Fruit fly (Drosophila melanogaster) whole organism, embryonic: ENCODE data around the gene uif.

Experiments
- Abd-B ChIP-seq: fragments of 200-800 bp; sonication (Bioruptor generic); optimal IDR thresholded peaks from 2 replicates; lab custom pipeline; 2018; ENCODE audit warnings: missing biosample characterization, mild to moderate bottlenecking, missing genetic modification characterization, moderate library complexity
- Adf1 ChIP-seq: fragments of 200-800 bp; sonication (Bioruptor generic); IDR thresholded peaks from 2 replicates; pipeline ENCODE4 v1.3.6; 2022; ENCODE audit warnings: missing biosample characterization, missing genetic modification characterization
- B-H1 ChIP-seq: fragments of 200-800 bp; sonication (Bioruptor generic); IDR thresholded peaks from 3 replicates; pipeline ENCODE4 v1.3.6; 2022; ENCODE audit warnings: missing biosample characterization, missing genetic modification characterization
- B-H2 ChIP-seq: fragments of 200-800 bp; sonication (Bioruptor generic); optimal IDR thresholded peaks from 2 replicates; lab custom pipeline; 2018; ENCODE audit warnings: missing biosample characterization, mild to moderate bottlenecking, missing genetic modification characterization
- C15 ChIP-seq: fragments of 200-800 bp; sonication (Bioruptor generic); IDR thresholded peaks from 3 replicates; pipeline ENCODE4 v1.3.6; 2022; ENCODE audit warnings: missing biosample characterization, missing genetic modification characterization
- CG10654 ChIP-seq: fragments of 200-800 bp; sonication (Bioruptor generic); optimal IDR thresholded peaks from 2 replicates; lab custom pipeline; 2016; ENCODE audit warnings: missing biosample characterization, missing genetic modification characterization
- CG11247 ChIP-seq: fragments of 200-800 bp; sonication (Bioruptor generic); IDR thresholded peaks from 2 replicates; pipeline ENCODE4 v1.3.6; 2022; ENCODE audit warnings: missing biosample characterization, missing genetic modification characterization
- CG11398 ChIP-seq: fragments of 200-800 bp; sonication (Bioruptor generic); optimal IDR thresholded peaks from 2 replicates; lab custom pipeline; 2016; ENCODE audit warnings: missing biosample characterization, missing genetic modification characterization
- CG12104 ChIP-seq: fragments of 200-800 bp; sonication (Bioruptor generic); optimal IDR thresholded peaks from 3 replicates; lab custom pipeline; 2016; ENCODE audit warnings: missing biosample characterization, missing genetic modification characterization
- CG12299 ChIP-seq: fragments of 200-800 bp; sonication (Bioruptor generic); optimal IDR thresholded peaks from 2 replicates; lab custom pipeline; 2018; ENCODE audit warnings: missing biosample characterization, mild to moderate bottlenecking, missing genetic modification characterization
- CG12744 ChIP-seq: fragments of 200-800 bp; sonication (Bioruptor generic); optimal IDR thresholded peaks from 2 replicates; lab custom pipeline; 2016; ENCODE audit warnings: missing biosample characterization, missing genetic modification characterization
- CG14860 ChIP-seq: fragments of 200-800 bp; sonication (Bioruptor generic); IDR thresholded peaks from 3 replicates; pipeline ENCODE4 v1.3.6; 2022; ENCODE audit warnings: missing biosample characterization, missing genetic modification characterization; ENCODE audit not compliant: partially characterized antibody
- CG17829 ChIP-seq: fragments of 200-800 bp; optimal IDR thresholded peaks from 2 replicates; lab custom pipeline; 2019; ENCODE audit warnings: missing biosample characterization, mild to moderate bottlenecking, missing genetic modification characterization, moderate library complexity
- CG1792 ChIP-seq: fragments of 200-800 bp; sonication (Bioruptor generic); optimal IDR thresholded peaks from 2 replicates; lab custom pipeline; 2016; ENCODE audit warnings: missing biosample characterization, missing genetic modification characterization
- CG18619 ChIP-seq: fragments of 200-800 bp; sonication (Bioruptor generic); optimal IDR thresholded peaks from 3 replicates; lab custom pipeline; 2017; ENCODE audit warnings: missing biosample characterization, mild to moderate bottlenecking, missing genetic modification characterization
- CG2678 ChIP-seq: fragments of 200-800 bp; sonication (Bioruptor generic); optimal IDR thresholded peaks from 3 replicates; lab custom pipeline; 2019; ENCODE audit warnings: missing biosample characterization, mild to moderate bottlenecking, missing genetic modification characterization, moderate library complexity
- CG30020 ChIP-seq: fragments of 200-800 bp; optimal IDR thresholded peaks from 2 replicates; lab custom pipeline; 2019; ENCODE audit warnings: missing biosample characterization, mild to moderate bottlenecking, missing genetic modification characterization, moderate library complexity
- CG31365 ChIP-seq: fragments of 200-800 bp; sonication (Bioruptor generic); optimal IDR thresholded peaks from 2 replicates; lab custom pipeline; 2018; ENCODE audit warnings: missing biosample characterization, mild to moderate bottlenecking, missing genetic modification characterization
- CG3163 ChIP-seq: fragments of 200-800 bp; sonication (Bioruptor generic); optimal IDR thresholded peaks from 3 replicates; lab custom pipeline; 2016; ENCODE audit warnings: missing biosample characterization, missing genetic modification characterization
- CG4360 ChIP-seq: fragments of 200-800 bp; sonication (Bioruptor generic); IDR thresholded peaks from 2 replicates; pipeline ENCODE4 v1.3.6; 2022; ENCODE audit warnings: missing biosample characterization, missing genetic modification characterization
- CG4617 ChIP-seq: fragments of 200-800 bp; sonication (Bioruptor generic); optimal IDR thresholded peaks from 3 replicates; lab custom pipeline; 2016; ENCODE audit warnings: missing biosample characterization, missing genetic modification characterization, borderline replicate concordance
- CG4730 ChIP-seq: fragments of 200-800 bp; sonication (Bioruptor generic); IDR thresholded peaks from 2 replicates; pipeline ENCODE4 v1.3.6; 2022; ENCODE audit warnings: missing biosample characterization, missing genetic modification characterization
- CG4854 ChIP-seq: fragments of 200-800 bp; sonication (Bioruptor generic); optimal IDR thresholded peaks from 2 replicates; lab custom pipeline; 2016; ENCODE audit warnings: missing biosample characterization, missing genetic modification characterization, inconsistent platforms
- CG7987 ChIP-seq: fragments of 200-800 bp; sonication (Bioruptor generic); optimal IDR thresholded peaks from 2 replicates; lab custom pipeline; 2018; ENCODE audit warnings: missing biosample characterization, mild to moderate bottlenecking, missing genetic modification characterization, moderate library complexity
- CrebB ChIP-seq: fragments of 200-800 bp; sonication (Bioruptor generic); optimal IDR thresholded peaks from 3 replicates; lab custom pipeline; 2018; ENCODE audit warnings: missing biosample characterization, mild to moderate bottlenecking, missing genetic modification characterization
- D19A ChIP-seq: fragments of 200-800 bp; optimal IDR thresholded peaks from 3 replicates; lab custom pipeline; 2019; ENCODE audit warnings: missing biosample characterization, mild to moderate bottlenecking, missing genetic modification characterization, moderate library complexity
- HLH3B ChIP-seq: fragments of 200-800 bp; sonication (Bioruptor generic); IDR thresholded peaks from 2 replicates; pipeline ENCODE4 v1.3.6; 2022; ENCODE audit warnings: missing biosample characterization, missing genetic modification characterization
- HmgD ChIP-seq: fragments of 200-800 bp; sonication (Bioruptor generic); optimal IDR thresholded peaks from 3 replicates; lab custom pipeline; 2016; ENCODE audit warnings: missing biosample characterization, missing genetic modification characterization
- Hr78 ChIP-seq, 2 experiments: fragments of 200-800 bp in 1 of 2; fragments of >200 bp in 1 of 2; sonication (Bioruptor generic) in 1 of 2; optimal IDR thresholded peaks; 2 replicates each; lab custom pipeline; 2017 to 2019; ENCODE audit warnings: missing biosample characterization in 2 of 2, missing genetic modification characterization in 2 of 2, mild to moderate bottlenecking in 1 of 2, moderate library complexity in 1 of 2
- Neu2 ChIP-seq: fragments of 200-800 bp; sonication (Bioruptor generic); optimal IDR thresholded peaks from 3 replicates; lab custom pipeline; 2016; ENCODE audit warnings: missing biosample characterization, missing genetic modification characterization, borderline replicate concordance
- Nf-YB ChIP-seq: fragments of 200-800 bp; sonication (Bioruptor generic); optimal IDR thresholded peaks from 3 replicates; lab custom pipeline; 2019; ENCODE audit warnings: missing biosample characterization, mild to moderate bottlenecking, missing genetic modification characterization, moderate library complexity
- Stat92E ChIP-seq, 3 experiments: fragments of >200 bp in 2 of 3; fragments of 200-800 bp in 1 of 3; sonication (Bioruptor generic) in 1 of 3; optimal IDR thresholded peaks; 2 replicates each; lab custom pipeline; 2017 to 2019; ENCODE audit warnings: missing biosample characterization in 3 of 3, missing genetic modification characterization in 3 of 3, mild to moderate bottlenecking in 1 of 3, moderate library complexity in 1 of 3
- TFAM ChIP-seq: fragments of 200-800 bp; sonication (Bioruptor generic); optimal IDR thresholded peaks from 2 replicates; lab custom pipeline; 2017; ENCODE audit warnings: missing biosample characterization, missing genetic modification characterization, inconsistent platforms
- chif ChIP-seq, 2 experiments: fragments of 200-800 bp; sonication (Bioruptor generic); optimal IDR thresholded peaks; 3 replicates each; lab custom pipeline; 2016; ENCODE audit warnings: missing biosample characterization in 2 of 2, missing genetic modification characterization in 2 of 2
- ci ChIP-seq: fragments of 200-800 bp; sonication (Bioruptor generic); IDR thresholded peaks from 3 replicates; pipeline ENCODE4 v1.3.6; 2022; ENCODE audit warnings: missing biosample characterization, missing genetic modification characterization
- dan ChIP-seq: fragments of 200-800 bp; sonication (Bioruptor generic); IDR thresholded peaks from 2 replicates; pipeline ENCODE4 v1.3.6; 2022; ENCODE audit warnings: missing biosample characterization, missing genetic modification characterization
- eyg ChIP-seq: fragments of 200-800 bp; sonication (Bioruptor generic); optimal IDR thresholded peaks from 3 replicates; lab custom pipeline; 2016; ENCODE audit warnings: missing biosample characterization, missing genetic modification characterization
- gce ChIP-seq: fragments of 200-800 bp; sonication (Bioruptor generic); IDR thresholded peaks from 3 replicates; pipeline ENCODE4 v1.3.6; 2022; ENCODE audit warnings: missing biosample characterization, missing genetic modification characterization
- gfzf ChIP-seq: fragments of 200-800 bp; sonication (Bioruptor generic); optimal IDR thresholded peaks from 2 replicates; lab custom pipeline; 2016; ENCODE audit warnings: missing biosample characterization, mild to moderate bottlenecking, missing genetic modification characterization, moderate library complexity
- grau ChIP-seq: fragments of 200-800 bp; optimal IDR thresholded peaks from 3 replicates; lab custom pipeline; 2019; ENCODE audit warnings: missing biosample characterization, mild to moderate bottlenecking, missing genetic modification characterization, moderate library complexity
- grn ChIP-seq: fragments of 200-800 bp; sonication (Bioruptor generic); optimal IDR thresholded peaks from 3 replicates; lab custom pipeline; 2017; ENCODE audit warnings: missing biosample characterization, missing genetic modification characterization
- gro ChIP-seq: fragments of 200-800 bp; sonication (Bioruptor generic); optimal IDR thresholded peaks from 2 replicates; lab custom pipeline; 2016; ENCODE audit warnings: missing biosample characterization, missing genetic modification characterization
- ken ChIP-seq: fragments of 200-800 bp; sonication (Bioruptor generic); IDR thresholded peaks from 3 replicates; pipeline ENCODE4 v1.3.6; 2022; ENCODE audit warnings: missing biosample characterization, missing genetic modification characterization
- lilli ChIP-seq: fragments of 200-800 bp; sonication (Bioruptor generic); optimal IDR thresholded peaks from 3 replicates; lab custom pipeline; 2016; ENCODE audit warnings: missing biosample characterization, missing genetic modification characterization
- psq ChIP-seq: fragments of 200-800 bp; sonication (Bioruptor generic); optimal IDR thresholded peaks from 2 replicates; lab custom pipeline; 2017; ENCODE audit warnings: missing biosample characterization, missing genetic modification characterization
- pum ChIP-seq: fragments of 200-800 bp; sonication (Bioruptor generic); optimal IDR thresholded peaks from 2 replicates; lab custom pipeline; 2016; ENCODE audit warnings: missing biosample characterization, missing genetic modification characterization
- salm ChIP-seq: fragments of 200-800 bp; sonication (Bioruptor generic); optimal IDR thresholded peaks from 2 replicates; lab custom pipeline; 2018; ENCODE audit warnings: missing biosample characterization, mild to moderate bottlenecking, missing genetic modification characterization
- schlank ChIP-seq: fragments of 200-800 bp; sonication (Bioruptor generic); optimal IDR thresholded peaks from 2 replicates; lab custom pipeline; 2018; ENCODE audit warnings: missing biosample characterization, mild to moderate bottlenecking, missing genetic modification characterization
- scrt ChIP-seq: fragments of 200-800 bp; sonication (Bioruptor generic); optimal IDR thresholded peaks from 2 replicates; lab custom pipeline; 2018; ENCODE audit warnings: missing biosample characterization, mild to moderate bottlenecking, missing genetic modification characterization, moderate library complexity
- trh ChIP-seq: fragments of 200-800 bp; sonication (Bioruptor generic); optimal IDR thresholded peaks from 2 replicates; lab custom pipeline; 2016; ENCODE audit warnings: missing biosample characterization, missing genetic modification characterization
- zfh1 ChIP-seq: fragments of 200-800 bp; sonication (Bioruptor generic); IDR thresholded peaks from 3 replicates; pipeline ENCODE4 v1.3.6; 2022; ENCODE audit warnings: missing biosample characterization, missing genetic modification characterization

The uif gene

DNA sequence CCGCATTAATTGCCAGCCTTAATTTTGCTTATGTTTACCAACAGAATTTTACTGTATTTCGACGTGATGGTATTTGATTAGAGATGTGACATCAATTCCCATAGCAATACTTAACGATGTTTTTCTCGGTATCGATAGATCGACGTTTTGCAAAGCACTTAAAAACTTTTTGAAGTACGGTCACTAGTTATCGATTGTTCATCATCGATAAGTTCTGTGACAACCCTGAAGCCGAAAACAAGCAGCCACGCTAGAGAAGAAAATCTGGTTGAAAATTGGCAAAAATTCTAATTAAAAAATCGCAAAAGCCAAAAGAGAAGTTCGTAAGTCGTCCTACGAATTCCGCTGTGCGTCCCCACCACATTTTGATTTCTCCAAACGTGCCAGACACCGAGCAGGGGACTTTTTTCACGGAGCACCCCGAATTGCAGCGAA, 22.4 kb upstream of the uif start, which contains the start of the genes Rab30 and Caper (continued):
- TF ChIP-seq salm (tag; lab: Kevin White, UChicago) (peak; percentile 19), psq (GFP tag; lab: Kevin White, UChicago) (no peak), CG12744 (GFP tag; lab: Kevin White, UChicago) (peak; percentile 62), CG11247 (peak; percentile 53), CG3163 (GFP tag; lab: Kevin White, UChicago) (peak; percentile 29), CG12104 (peak; percentile 33), grau (tag; lab: Kevin White, UChicago) (peak; percentile 77), chif (GFP tag; optimal IDR thresholded peaks at IDR 0.05; lab: Kevin White, UChicago) (peak; percentile 37 to 45), scrt (GFP tag; lab: Kevin White, UChicago) (peak; percentile 1), Abd-B (GFP tag; lab: Kevin White, UChicago) (peak; percentile 74), D19A (tag; lab: Kevin White, UChicago) (peak; percentile 32), C15 (GFP tag; lab: Robert Waterston, UW) (no peak), B-H2 (peak; percentile 88), pum (GFP tag; lab: Kevin White, UChicago) (peak; percentile 54), gfzf (GFP tag; lab: Kevin White, UChicago) (peak; percentile 45), CG30020 (tag; lab: Kevin White, UChicago) (peak; percentile 75), TFAM (no peak), lilli (GFP tag; lab: Kevin White, UChicago) (peak; percentile 80), CG4854 (GFP tag; lab: Kevin White, UChicago) (peak; percentile 27), gro (peak; percentile 80), Stat92E (GFP tag; optimal IDR thresholded peaks at IDR 0.05; lab: Kevin White, UChicago) (no peak), CG2678 (tag; lab: Kevin White, UChicago) (no peak), CG14860 (GFP tag; lab: Robert Waterston, UW) (peak; percentile 98), CG4730 (no peak), CG4617 (GFP tag; lab: Kevin White, UChicago) (peak; percentile 91), zfh1 (GFP tag; lab: Robert Waterston, UW) (peak; percentile 65; the same call in 2 of the 3 replicates), CG11398 (peak; percentile 59), Adf1 (GFP tag; lab: Robert Waterston, UW) (peak; percentile 54), CG10654 (GFP tag; lab: Kevin White, UChicago) (peak; percentile 46), Neu2 (GFP tag; lab: Kevin White, UChicago) (peak; percentile 8), B-H1 (GFP tag; lab: Robert Waterston, UW) (no peak), ci (GFP tag; lab: Robert Waterston, UW) (peak; percentile 79; the same call in 2 of the 3 replicates), CG4360 (GFP tag; lab: Robert Waterston, UW) (peak; percentile 9; the same call in 1 of the 2 replicates), CG31365 (no peak), Nf-YB (GFP tag; lab: Kevin White, UChicago) (peak; percentile 35), dan (GFP tag; lab: Robert Waterston, UW) (no peak), CrebB (peak; percentile 13), CG1792 (peak; percentile 40), HmgD (GFP tag; lab: Kevin White, UChicago) (peak; percentile 86), ken (GFP tag; lab: Robert Waterston, UW) (peak; percentile 52; the same call in 1 of the 3 replicates), eyg (peak; percentile 16), gce (GFP tag; lab: Robert Waterston, UW) (no peak), grn (GFP tag; lab: Kevin White, UChicago) (peak; percentile 3), Hr78 (GFP tag; optimal IDR thresholded peaks at IDR 0.05; lab: Kevin White, UChicago) (no peak), HLH3B (GFP tag; lab: Robert Waterston, UW) (0 out of 2 replicates have a peak, but pooled peaks have one; percentile 28), CG12299 (tag; lab: Kevin White, UChicago) (peak; percentile 55), trh (no peak), CG7987 (GFP tag; lab: Kevin White, UChicago) (peak; percentile 52), schlank (tag; lab: Kevin White, UChicago) (peak; percentile 51), CG18619 (GFP tag; lab: Kevin White, UChicago) (no peak), CG17829 (peak; percentile 74)
